Fruit fly (Drosophila melanogaster): Measurements from ENCODE around the gene CG11353.

Gene CG11353

dm6 chr3L:4546650-4547049 lies 13.7 kb downstream of the CG11353 start:
- TF ChIP-seq CG17806 (tag; optimal IDR thresholded peaks at IDR 0.05) (peak; percentile 91), fd96Ca (GFP tag; IDR thresholded peaks at IDR 0.05) (peak; percentile 85), CG32121 (GFP tag; IDR thresholded peaks at IDR 0.05) (peak; percentile 92), D1 (tag; optimal IDR thresholded peaks at IDR 0.05) (peak; percentile 91), EcR (GFP tag; optimal IDR thresholded peaks at IDR 0.05) (peak; percentile 49), CG8159 (tag; optimal IDR thresholded peaks at IDR 0.05) (peak; percentile 91), CG8301 (tag; optimal IDR thresholded peaks at IDR 0.05) (peak; percentile 89), gl (tag; optimal IDR thresholded peaks at IDR 0.05) (peak; percentile 71), CG10348 (GFP tag; IDR thresholded peaks at IDR 0.05) (no peak), CG34367 (tag; optimal IDR thresholded peaks at IDR 0.05) (peak; percentile 87), CG12605 (GFP tag; IDR thresholded peaks at IDR 0.05) (peak; percentile 87), CG4496 (GFP tag; IDR thresholded peaks at IDR 0.05) (peak; percentile 88), CG13204 (GFP tag; optimal IDR thresholded peaks at IDR 0.05) (peak; percentile 59), Snoo (tag; optimal IDR thresholded peaks at IDR 0.05) (peak; percentile 72), CG9948 (tag; optimal IDR thresholded peaks at IDR 0.05) (peak; percentile 92), CG14655 (GFP tag; optimal IDR thresholded peaks at IDR 0.05) (peak; percentile 92), Pif1B (GFP tag; optimal IDR thresholded peaks at IDR 0.05) (peak; percentile 88), Ets98B (GFP tag; IDR thresholded peaks at IDR 0.05) (peak; percentile 87), CG15710 (tag; optimal IDR thresholded peaks at IDR 0.05) (peak; percentile 90), rn (GFP tag; IDR thresholded peaks at IDR 0.05) (peak; percentile 83), Pif1A (GFP tag; optimal IDR thresholded peaks at IDR 0.05) (peak; percentile 84)

dm6 chr3L:4548380-4548779 lies 15.4 kb downstream of the CG11353 start:
- no peak for TF ChIP-seq EcR (GFP tag; optimal IDR thresholded peaks at IDR 0.05)
- no peak for TF ChIP-seq D1 (tag; optimal IDR thresholded peaks at IDR 0.05)
- TF ChIP-seq CG12605 (GFP tag; IDR thresholded peaks at IDR 0.05), result no peak
- TF ChIP-seq Pif1A (GFP tag; optimal IDR thresholded peaks at IDR 0.05), result no peak
- TF ChIP-seq Ets98B (GFP tag; IDR thresholded peaks at IDR 0.05), result no peak
- TF ChIP-seq CG8159 (tag; optimal IDR thresholded peaks at IDR 0.05), result no peak
- TF ChIP-seq CG15710 (tag; optimal IDR thresholded peaks at IDR 0.05), result no peak
- TF ChIP-seq CG10348 (GFP tag; IDR thresholded peaks at IDR 0.05), result no peak
- no peak for TF ChIP-seq rn (GFP tag; IDR thresholded peaks at IDR 0.05)
- TF ChIP-seq CG17806 (tag; optimal IDR thresholded peaks at IDR 0.05), result no peak
- no peak for TF ChIP-seq CG8301 (tag; optimal IDR thresholded peaks at IDR 0.05)
- no peak for TF ChIP-seq CG34367 (tag; optimal IDR thresholded peaks at IDR 0.05)
- no peak for TF ChIP-seq Pif1B (GFP tag; optimal IDR thresholded peaks at IDR 0.05)
- no peak for TF ChIP-seq CG14655 (GFP tag; optimal IDR thresholded peaks at IDR 0.05)
- no peak for TF ChIP-seq CG13204 (GFP tag; optimal IDR thresholded peaks at IDR 0.05)
- TF ChIP-seq gl (tag; optimal IDR thresholded peaks at IDR 0.05), result no peak

- TF ChIP-seq CG14655 (GFP tag; optimal IDR thresholded peaks at IDR 0.05) (no peak), Pif1B (GFP tag; optimal IDR thresholded peaks at IDR 0.05) (no peak), CG4496 (GFP tag; IDR thresholded peaks at IDR 0.05) (no peak), D1 (tag; optimal IDR thresholded peaks at IDR 0.05) (no peak), CG12605 (GFP tag; IDR thresholded peaks at IDR 0.05) (no peak), CG8301 (tag; optimal IDR thresholded peaks at IDR 0.05) (no peak), EcR (GFP tag; optimal IDR thresholded peaks at IDR 0.05) (no peak), CG32121 (GFP tag; IDR thresholded peaks at IDR 0.05) (no peak), CG34367 (tag; optimal IDR thresholded peaks at IDR 0.05) (no peak), CG15710 (tag; optimal IDR thresholded peaks at IDR 0.05) (no peak), CG17806 (tag; optimal IDR thresholded peaks at IDR 0.05) (no peak), Ets98B (GFP tag; IDR thresholded peaks at IDR 0.05) (no peak), CG13204 (GFP tag; optimal IDR thresholded peaks at IDR 0.05) (no peak), CG8159 (tag; optimal IDR thresholded peaks at IDR 0.05) (no peak), fd96Ca (GFP tag; IDR thresholded peaks at IDR 0.05) (no peak), gl (tag; optimal IDR thresholded peaks at IDR 0.05) (no peak), CG10348 (GFP tag; IDR thresholded peaks at IDR 0.05) (no peak)
Observed at dm6 chr3L:4549341-4549740, 16.4 kb downstream of the CG11353 start.

- TF ChIP-seq CG9948 (tag; optimal IDR thresholded peaks at IDR 0.05) (no peak), CG17806 (tag; optimal IDR thresholded peaks at IDR 0.05) (no peak)
Observed at dm6 chr3L:4550153-4550802, 17.3 kb downstream of the CG11353 start.

dm6 chr3L:4551810-4552209 lies 18.8 kb downstream of the CG11353 start:
- TF ChIP-seq rn (GFP tag; IDR thresholded peaks at IDR 0.05), result no peak
- no peak for TF ChIP-seq CG17806 (tag; optimal IDR thresholded peaks at IDR 0.05)

- TF ChIP-seq Pif1B (GFP tag; optimal IDR thresholded peaks at IDR 0.05) (no peak), CG12605 (GFP tag; IDR thresholded peaks at IDR 0.05) (no peak), CG17806 (tag; optimal IDR thresholded peaks at IDR 0.05) (no peak), CG9948 (tag; optimal IDR thresholded peaks at IDR 0.05) (no peak), CG8159 (tag; optimal IDR thresholded peaks at IDR 0.05) (no peak), CG4496 (GFP tag; IDR thresholded peaks at IDR 0.05) (no peak), CG15710 (tag; optimal IDR thresholded peaks at IDR 0.05) (no peak), fd96Ca (GFP tag; IDR thresholded peaks at IDR 0.05) (no peak), CG10348 (GFP tag; IDR thresholded peaks at IDR 0.05) (no peak), Ets98B (GFP tag; IDR thresholded peaks at IDR 0.05) (no peak), CG14655 (GFP tag; optimal IDR thresholded peaks at IDR 0.05) (no peak)
Observed at dm6 chr3L:4553395-4553794, 20.4 kb downstream of the CG11353 start.
